Worm (Caenorhabditis elegans): ENCODE results near the gene F13E9.5.
A peak's percentile ranks its signal among the peaks of the same experiment; 100 is the strongest.

F13E9.5 gene

DNA sequence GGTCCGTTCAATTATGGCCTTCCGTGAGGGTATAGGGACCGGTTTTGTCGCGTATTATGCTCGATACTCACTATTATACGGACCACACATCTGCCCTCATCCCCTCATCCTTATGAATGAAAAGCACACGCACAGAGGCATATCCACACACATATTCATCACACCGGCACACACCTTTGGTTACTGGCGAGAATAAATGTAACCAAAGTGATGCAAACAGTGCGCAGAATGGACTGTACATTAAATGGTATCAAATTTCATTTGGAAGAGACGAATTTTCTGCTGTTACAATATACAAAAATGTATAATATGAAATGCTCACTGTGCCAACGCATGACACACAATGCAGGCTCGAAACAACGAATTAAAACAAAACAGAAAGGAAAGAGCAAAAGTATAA is 14.5 kb downstream of the F13E9.5 start:
- TF ChIP-seq snpc-4 (tag; optimal IDR thresholded peaks at IDR 0.05): no peak
- TF ChIP-seq nhr-237 (tag; optimal IDR thresholded peaks at IDR 0.05): no peak
- TF ChIP-seq zag-1 (tag; optimal IDR thresholded peaks at IDR 0.05): no peak
- TF ChIP-seq mdl-1 (tag; optimal IDR thresholded peaks at IDR 0.05): no peak
- no peak for TF ChIP-seq unc-39 (tag; optimal IDR thresholded peaks at IDR 0.05)
- TF ChIP-seq eor-1 (tag; optimal IDR thresholded peaks at IDR 0.05): no peak
- no peak for TF ChIP-seq nhr-67 (tag; optimal IDR thresholded peaks at IDR 0.05)
- TF ChIP-seq ztf-11 (tag; optimal IDR thresholded peaks at IDR 0.05): no peak
- TF ChIP-seq elt-1 (tag; optimal IDR thresholded peaks at IDR 0.05): no peak
- no peak for TF ChIP-seq fkh-10 (GFP tag; optimal IDR thresholded peaks at IDR 0.05)
- no peak for TF ChIP-seq elt-3 (tag; optimal IDR thresholded peaks at IDR 0.05)
- TF ChIP-seq nhr-43 (tag; optimal IDR thresholded peaks at IDR 0.05; ENCODE audit: poor library complexity, severe bottlenecking): no peak
- TF ChIP-seq mml-1 (tag; optimal IDR thresholded peaks at IDR 0.05): no peak
- TF ChIP-seq ceh-16 (tag; optimal IDR thresholded peaks at IDR 0.05): no peak
- TF ChIP-seq elt-2 (tag; optimal IDR thresholded peaks at IDR 0.05): no peak
- TF ChIP-seq ztf-4 (tag; optimal IDR thresholded peaks at IDR 0.05): no peak

DNA sequence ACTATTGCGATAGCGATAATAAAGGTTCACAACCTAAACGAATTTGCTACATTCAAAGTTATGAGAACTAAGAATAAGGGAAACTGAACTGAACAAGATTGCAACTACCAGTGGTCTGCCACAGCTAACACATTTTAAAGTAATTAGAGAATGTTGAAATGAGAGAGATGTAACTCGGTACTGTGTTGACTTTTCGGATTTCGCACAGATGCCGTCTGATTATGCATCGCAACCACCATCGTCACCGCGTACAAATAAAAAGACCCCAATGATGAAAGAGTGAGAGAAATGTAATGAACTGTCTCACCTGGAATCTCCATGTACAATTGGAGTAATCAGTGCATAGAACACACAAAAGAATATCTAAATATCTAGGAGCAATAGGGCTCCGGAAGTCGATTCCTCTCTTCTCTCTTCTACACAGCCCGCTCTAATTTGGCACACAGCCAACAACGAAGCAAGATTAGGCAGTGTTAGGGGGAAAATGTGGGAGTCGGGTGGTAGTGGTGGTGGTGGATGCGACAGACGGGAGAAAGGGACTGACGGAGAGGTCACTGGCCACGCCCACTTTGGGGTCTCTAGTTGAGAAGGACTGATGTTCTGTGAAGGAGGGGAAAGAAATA is 15.4 kb downstream of the F13E9.5 start, which contains the start of gene F13E9.11:
Gene F13E9.11, minus strand, starts transcription at position 507 of the 623 bp plus-strand sequence.
- TF ChIP-seq tbx-2 (tag; optimal IDR thresholded peaks at IDR 0.05) (no peak), hmg-11 (tag; optimal IDR thresholded peaks at IDR 0.05) (peak; percentile 8), nfya-1 (tag; optimal IDR thresholded peaks at IDR 0.05; ENCODE audit: insufficient read depth) (peak; percentile 35), unc-62 (GFP tag; optimal IDR thresholded peaks at IDR 0.05) (no peak)

DNA sequence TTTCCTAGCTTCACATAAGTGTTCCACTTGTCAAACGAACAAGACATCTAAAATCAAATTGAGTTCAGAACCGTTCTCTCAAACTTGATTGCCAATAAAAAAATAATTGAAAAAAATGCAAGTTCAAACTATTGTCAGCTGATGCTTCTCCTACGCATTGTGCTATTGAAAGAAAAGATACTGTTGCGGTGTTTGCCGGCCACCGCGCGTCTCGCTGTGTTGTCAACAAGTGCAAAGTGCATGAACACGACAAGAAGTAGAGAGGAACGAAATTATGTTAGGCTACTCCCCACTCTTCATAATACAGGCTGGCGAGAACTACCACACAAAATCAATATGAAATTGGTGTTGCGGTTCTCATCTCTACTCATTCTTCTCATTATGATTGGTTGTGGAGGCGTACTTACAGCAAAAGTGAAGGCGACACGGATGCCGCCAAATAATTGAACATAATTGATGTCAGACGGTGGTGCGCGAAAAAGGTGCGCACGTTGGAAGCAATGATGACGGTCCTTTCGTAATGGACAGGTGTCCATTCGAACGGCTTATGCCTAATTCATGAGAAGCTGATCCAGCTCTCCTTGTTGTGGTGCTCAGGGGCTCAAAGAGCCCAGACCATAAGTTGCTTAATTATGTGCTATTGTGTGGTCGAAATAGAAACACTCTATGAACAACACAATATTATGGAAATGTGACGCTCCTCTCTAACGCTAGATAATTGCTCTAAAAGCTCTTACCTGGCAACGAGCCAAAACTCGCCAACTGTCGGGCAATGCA is 16.6 kb downstream of the F13E9.5 start:
- TF ChIP-seq ceh-82 (tag; optimal IDR thresholded peaks at IDR 0.05) (no peak), pha-4 (tag; optimal IDR thresholded peaks at IDR 0.05) (peak; percentile 68)

DNA sequence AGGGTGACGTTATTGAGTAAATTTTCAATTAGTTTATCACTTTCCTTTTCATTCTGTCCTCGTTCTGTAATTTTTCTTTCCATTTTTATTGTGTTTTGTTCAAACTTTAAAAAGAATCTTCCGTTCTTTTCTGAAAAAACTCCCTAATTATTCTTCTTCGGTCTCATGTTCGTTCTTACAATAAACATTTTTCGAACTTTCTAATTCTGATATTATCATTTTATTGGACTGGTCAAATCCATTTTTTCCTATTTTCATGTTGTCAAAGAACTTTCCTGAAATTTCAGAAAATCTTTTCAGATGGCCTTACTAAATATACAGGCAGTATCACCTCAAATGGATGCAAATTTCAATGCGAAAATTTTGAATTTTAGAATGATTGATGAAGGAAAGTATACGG is 20.1 kb downstream of the F13E9.5 start, which contains the start of gene nish-1:
Gene nish-1, plus strand, starts transcription at position 301 of the 400 bp plus-strand sequence.
- TF ChIP-seq lsy-12 (tag; optimal IDR thresholded peaks at IDR 0.05) (no peak), nhr-28 (tag; optimal IDR thresholded peaks at IDR 0.05) (no peak), ztf-4 (tag; optimal IDR thresholded peaks at IDR 0.05) (no peak), nhr-12 (tag; optimal IDR thresholded peaks at IDR 0.05) (no peak), nhr-23 (tag; optimal IDR thresholded peaks at IDR 0.05) (no peak), egl-27 (tag; optimal IDR thresholded peaks at IDR 0.05) (no peak), fkh-10 (GFP tag; optimal IDR thresholded peaks at IDR 0.05) (no peak), ceh-82 (tag; optimal IDR thresholded peaks at IDR 0.05) (no peak)

DNA sequence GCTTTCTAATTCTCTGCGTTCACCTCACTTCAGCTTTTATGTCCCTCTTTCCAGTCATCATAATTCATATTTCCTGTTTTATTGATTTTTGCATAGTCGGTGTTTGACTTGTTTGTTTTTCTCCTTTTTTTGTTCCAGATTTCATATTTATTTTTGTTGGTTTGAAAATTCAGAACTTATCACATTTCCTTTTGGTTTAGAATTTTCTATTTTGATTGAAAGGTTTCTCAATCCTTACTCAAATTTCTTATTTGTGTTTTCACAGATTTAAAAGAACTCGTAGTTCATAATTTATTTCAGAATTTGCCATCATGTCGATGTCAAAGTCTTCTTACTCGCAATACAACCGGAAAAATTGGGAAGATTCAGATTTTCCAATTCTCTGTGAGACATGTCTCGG is 23.1 kb downstream of the F13E9.5 start, which contains the start of gene rbm-22:
Gene rbm-22, plus strand, starts transcription at position 301 of the 400 bp plus-strand sequence.
- TF ChIP-seq ceh-28 (tag; optimal IDR thresholded peaks at IDR 0.05): peak; percentile 16
- no peak for TF ChIP-seq zag-1 (tag; optimal IDR thresholded peaks at IDR 0.05)

DNA sequence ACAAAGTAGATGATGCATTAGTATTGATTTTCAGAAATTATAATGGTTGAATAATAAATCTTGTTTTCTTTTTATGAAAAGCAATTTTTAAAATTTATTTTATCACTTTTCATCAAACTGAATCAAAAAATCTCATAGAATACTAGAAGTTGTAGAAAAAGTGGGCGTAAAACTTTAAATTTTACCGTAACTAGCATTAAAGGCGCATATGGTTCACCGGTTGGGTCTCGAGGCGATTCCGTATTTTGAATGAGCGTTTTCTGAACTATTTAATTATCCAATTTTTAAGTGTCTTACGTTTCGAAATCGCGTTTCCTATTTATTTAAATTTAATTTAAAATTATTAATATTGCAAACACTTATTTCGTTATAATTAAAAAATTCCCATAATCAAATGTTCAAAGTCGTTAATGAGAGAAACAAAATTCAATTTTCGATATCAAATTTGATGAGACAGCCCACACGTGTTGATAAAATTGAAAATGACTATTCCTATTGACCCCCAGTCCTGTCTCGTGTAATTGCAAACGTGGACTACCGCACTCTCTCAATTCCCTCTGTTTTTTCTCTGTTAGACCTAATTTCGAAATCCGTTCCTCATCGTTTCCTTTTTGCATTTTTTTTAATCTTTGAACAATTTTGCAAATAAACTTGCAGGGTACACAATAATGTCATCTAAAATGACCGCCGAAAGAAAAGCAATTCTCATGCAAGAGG is 25.7 kb downstream of the F13E9.5 start, which contains the start of the genes T11G6.2 and hars-1:
Gene T11G6.2, minus strand, starts transcription at position 197 of the 717 bp plus-strand sequence.
Gene hars-1, plus strand, starts transcription at position 658 of the 717 bp plus-strand sequence.
- TF ChIP-seq ztf-11 (tag; optimal IDR thresholded peaks at IDR 0.05) (no peak), fkh-2 (tag; optimal IDR thresholded peaks at IDR 0.05) (no peak), lin-15B (tag; optimal IDR thresholded peaks at IDR 0.05) (peak; percentile 42), jun-1 (tag; optimal IDR thresholded peaks at IDR 0.05) (no peak), nhr-23 (tag; optimal IDR thresholded peaks at IDR 0.05) (peak; percentile 37), mdl-1 (tag; optimal IDR thresholded peaks at IDR 0.05) (peak; percentile 3), tbx-2 (tag; optimal IDR thresholded peaks at IDR 0.05) (no peak), nhr-25 (tag; optimal IDR thresholded peaks at IDR 0.05) (peak; percentile 9), snpc-4 (tag; optimal IDR thresholded peaks at IDR 0.05) (peak; percentile 33), nhr-28 (tag; optimal IDR thresholded peaks at IDR 0.05) (no peak), elt-3 (tag; optimal IDR thresholded peaks at IDR 0.05) (no peak), pha-4 (tag; optimal IDR thresholded peaks at IDR 0.05) (peak; percentile 45), pqm-1 (tag; optimal IDR thresholded peaks at IDR 0.05) (peak; percentile 80), nhr-12 (tag; optimal IDR thresholded peaks at IDR 0.05) (no peak), fos-1 (tag; optimal IDR thresholded peaks at IDR 0.05) (no peak), ceh-9 (tag; optimal IDR thresholded peaks at IDR 0.05) (no peak), lin-39 (tag; optimal IDR thresholded peaks at IDR 0.05) (peak; percentile 33), elt-2 (tag; optimal IDR thresholded peaks at IDR 0.05) (peak; percentile 73), hmg-11 (tag; optimal IDR thresholded peaks at IDR 0.05) (peak; percentile 29), ceh-28 (tag; optimal IDR thresholded peaks at IDR 0.05) (no peak), nhr-77 (tag; optimal IDR thresholded peaks at IDR 0.05) (no peak), nfya-1 (tag; optimal IDR thresholded peaks at IDR 0.05; ENCODE audit: insufficient read depth) (peak; percentile 39), egl-5 (tag; optimal IDR thresholded peaks at IDR 0.05) (no peak)
